Worm (Caenorhabditis elegans) whole organism, midembryonic: ENCODE data around the gene mkk-4.

Source experiments
- T22C8.4 ChIP-seq: fragments of 200-800 bp; sonication (Bioruptor generic); IDR thresholded peaks from 2 replicates; pipeline ENCODE4 v1.3.6; 2022; ENCODE audit warnings: missing genetic modification characterization, missing compliant biosample characterization
- cog-1 ChIP-seq: sonication (generic microtip); optimal IDR thresholded peaks from 2 replicates; lab custom pipeline; 2016; ENCODE audit warnings: missing genetic modification characterization, missing compliant biosample characterization
- flt-1 ChIP-seq: fragments of 200-800 bp; sonication (Bioruptor generic); IDR thresholded peaks from 2 replicates; pipeline ENCODE4 v1.3.6; 2022; ENCODE audit warnings: missing genetic modification characterization, missing compliant biosample characterization
- klf-2 ChIP-seq: fragments of 200-800 bp; sonication (Bioruptor generic); conservative IDR thresholded peaks from 2 replicates; pipeline ENCODE4 v1.3.6; 2022; ENCODE audit warnings: missing genetic modification reagents, missing genetic modification characterization, missing compliant biosample characterization
- ref-1 ChIP-seq: fragments of 200-800 bp; sonication (Bioruptor generic); conservative IDR thresholded peaks from 2 replicates; pipeline ENCODE4 v1.3.6; 2022; ENCODE audit warnings: missing genetic modification reagents, missing genetic modification characterization, missing compliant biosample characterization
- tab-1 ChIP-seq: fragments of 200-800 bp; sonication (Bioruptor generic); IDR thresholded peaks from 2 replicates; pipeline ENCODE4 v1.3.6; 2022; ENCODE audit warnings: missing genetic modification characterization, missing compliant biosample characterization

- no peak for TF ChIP-seq flt-1 (GFP tag; lab: Robert Waterston, UW)
- TF ChIP-seq tab-1 (GFP tag; lab: Robert Waterston, UW): no peak
- no peak for TF ChIP-seq cog-1 (tag; lab: Kevin White, UChicago)
- no peak for TF ChIP-seq ref-1
- no peak for TF ChIP-seq klf-2
- no peak for TF ChIP-seq T22C8.4 (GFP tag; lab: Robert Waterston, UW)
Measured at ce11 chrX:10027556-10027955, at the start of gene mkk-4.
